Fruit fly (Drosophila melanogaster) whole organism, embryonic: ENCODE data around the gene CG15044.

Experiments
- Bdp1 ChIP-seq: fragments of 200-800 bp; sonication (Bioruptor generic); optimal IDR thresholded peaks from 3 replicates; lab custom pipeline; 2016; ENCODE audit warnings: missing biosample characterization, missing genetic modification characterization
- Blimp-1 ChIP-seq: fragments of 200-800 bp; sonication (Bioruptor generic); optimal IDR thresholded peaks from 3 replicates; lab custom pipeline; 2018; ENCODE audit warnings: missing biosample characterization, missing genetic modification characterization, mild to moderate bottlenecking, moderate library complexity, missing genetic modification reagents
- CG10147 ChIP-seq: fragments of 200-800 bp; sonication (Bioruptor generic); optimal IDR thresholded peaks from 2 replicates; lab custom pipeline; 2019; ENCODE audit warnings: missing biosample characterization, mild to moderate bottlenecking, missing genetic modification characterization, moderate library complexity
- CG10979 ChIP-seq: fragments of 200-800 bp; sonication (Bioruptor generic); optimal IDR thresholded peaks from 2 replicates; lab custom pipeline; 2018; ENCODE audit warnings: missing biosample characterization, mild to moderate bottlenecking, missing genetic modification characterization, moderate library complexity
- CG13296 ChIP-seq: fragments of 200-800 bp; sonication (Bioruptor generic); optimal IDR thresholded peaks from 3 replicates; lab custom pipeline; 2018; ENCODE audit warnings: missing biosample characterization, mild to moderate bottlenecking, missing genetic modification characterization
- CG13894 ChIP-seq: fragments of 200-800 bp; sonication (Bioruptor generic); optimal IDR thresholded peaks from 3 replicates; lab custom pipeline; 2018; ENCODE audit warnings: missing biosample characterization, mild to moderate bottlenecking, missing genetic modification characterization, moderate library complexity
- CG15514 ChIP-seq: fragments of 200-800 bp; sonication (Bioruptor generic); optimal IDR thresholded peaks from 3 replicates; lab custom pipeline; 2017; ENCODE audit warnings: missing biosample characterization, missing genetic modification characterization, mild to moderate bottlenecking, moderate library complexity, missing genetic modification reagents
- CG1603 ChIP-seq: fragments of 200-800 bp; sonication (Bioruptor generic); optimal IDR thresholded peaks from 2 replicates; lab custom pipeline; 2019; ENCODE audit warnings: missing biosample characterization, mild to moderate bottlenecking, missing genetic modification characterization, moderate library complexity
- CG17186 ChIP-seq: fragments of 200-800 bp; sonication (Bioruptor generic); optimal IDR thresholded peaks from 3 replicates; lab custom pipeline; 2017; ENCODE audit warnings: missing biosample characterization, missing genetic modification reagents, missing genetic modification characterization
- CG17361 ChIP-seq: fragments of 200-800 bp; sonication (Bioruptor generic); IDR thresholded peaks from 3 replicates; pipeline ENCODE4 v1.3.6; 2022; ENCODE audit warnings: missing biosample characterization, missing genetic modification characterization
- CG17912 ChIP-seq: fragments of 200-800 bp; sonication (Bioruptor generic); optimal IDR thresholded peaks from 2 replicates; lab custom pipeline; 2018; ENCODE audit warnings: missing biosample characterization, mild to moderate bottlenecking, missing genetic modification characterization
- CG18619 ChIP-seq: fragments of 200-800 bp; sonication (Bioruptor generic); optimal IDR thresholded peaks from 3 replicates; lab custom pipeline; 2017; ENCODE audit warnings: missing biosample characterization, mild to moderate bottlenecking, missing genetic modification characterization
- CG2120 ChIP-seq: fragments of 200-800 bp; sonication (Bioruptor generic); optimal IDR thresholded peaks from 3 replicates; lab custom pipeline; 2016; ENCODE audit warnings: missing biosample characterization, missing genetic modification characterization
- CG3281 ChIP-seq: fragments of 200-800 bp; sonication (Bioruptor generic); optimal IDR thresholded peaks from 3 replicates; lab custom pipeline; 2017; ENCODE audit warnings: missing biosample characterization, mild to moderate bottlenecking, missing genetic modification characterization
- CG4707 ChIP-seq: fragments of 200-800 bp; sonication (Bioruptor generic); optimal IDR thresholded peaks from 2 replicates; lab custom pipeline; 2018; ENCODE audit warnings: missing biosample characterization, mild to moderate bottlenecking, missing genetic modification characterization, moderate library complexity
- CG4820 ChIP-seq: fragments of 200-800 bp; sonication (Bioruptor generic); optimal IDR thresholded peaks from 3 replicates; lab custom pipeline; 2016; ENCODE audit warnings: missing biosample characterization, missing genetic modification characterization
- CG6854 ChIP-seq: fragments of 200-800 bp; sonication (Bioruptor generic); optimal IDR thresholded peaks from 3 replicates; lab custom pipeline; 2017; ENCODE audit warnings: missing biosample characterization, mild to moderate bottlenecking, missing genetic modification characterization
- CG7745 ChIP-seq: fragments of 200-800 bp; sonication (Bioruptor generic); optimal IDR thresholded peaks from 2 replicates; lab custom pipeline; 2018; ENCODE audit warnings: missing biosample characterization, mild to moderate bottlenecking, missing genetic modification characterization, moderate library complexity
- CG8089 ChIP-seq: fragments of 200-800 bp; sonication (Bioruptor generic); optimal IDR thresholded peaks from 3 replicates; lab custom pipeline; 2016; ENCODE audit warnings: missing biosample characterization, missing genetic modification characterization
- CG9727 ChIP-seq: fragments of 200-800 bp; sonication (Bioruptor generic); optimal IDR thresholded peaks from 3 replicates; lab custom pipeline; 2017; ENCODE audit warnings: missing biosample characterization, mild to moderate bottlenecking, missing genetic modification characterization
- CG9817 ChIP-seq: fragments of 200-800 bp; sonication (Bioruptor generic); optimal IDR thresholded peaks from 2 replicates; lab custom pipeline; 2018; ENCODE audit warnings: missing biosample characterization, mild to moderate bottlenecking, missing genetic modification characterization, moderate library complexity
- CoRest ChIP-seq: fragments of 200-800 bp; sonication (Bioruptor generic); optimal IDR thresholded peaks from 3 replicates; lab custom pipeline; 2018; ENCODE audit warnings: missing biosample characterization, mild to moderate bottlenecking, missing genetic modification characterization, moderate library complexity
- H2.0 ChIP-seq: fragments of 200-800 bp; sonication (Bioruptor generic); IDR thresholded peaks from 2 replicates; pipeline ENCODE4 v1.3.6; 2022; ENCODE audit warnings: missing biosample characterization, missing genetic modification characterization
- Hand ChIP-seq: fragments of 200-800 bp; sonication (Bioruptor generic); optimal IDR thresholded peaks from 2 replicates; lab custom pipeline; 2017; ENCODE audit warnings: mild to moderate bottlenecking, missing biosample characterization, missing genetic modification reagents, missing genetic modification characterization
- Hey ChIP-seq: fragments of 200-800 bp; sonication (Bioruptor generic); optimal IDR thresholded peaks from 3 replicates; lab custom pipeline; 2018; ENCODE audit warnings: missing biosample characterization, mild to moderate bottlenecking, missing genetic modification characterization
- Hmr ChIP-seq: fragments of 200-800 bp; sonication (Bioruptor generic); optimal IDR thresholded peaks from 3 replicates; lab custom pipeline; 2017; ENCODE audit warnings: mild to moderate bottlenecking, missing biosample characterization, missing genetic modification reagents, missing genetic modification characterization
- Hsf ChIP-seq: fragments of 200-800 bp; sonication (Bioruptor generic); optimal IDR thresholded peaks from 3 replicates; lab custom pipeline; 2016; ENCODE audit warnings: missing biosample characterization, missing genetic modification characterization
- Lhr ChIP-seq: fragments of 200-800 bp; sonication (Bioruptor generic); optimal IDR thresholded peaks from 3 replicates; lab custom pipeline; 2017; ENCODE audit warnings: mild to moderate bottlenecking, missing biosample characterization, missing genetic modification reagents, missing genetic modification characterization
- Mrtf ChIP-seq: fragments of 200-800 bp; sonication (Bioruptor generic); IDR thresholded peaks from 3 replicates; pipeline ENCODE4 v1.3.6; 2022; ENCODE audit warnings: missing biosample characterization, missing genetic modification characterization
- Nf-YB ChIP-seq: fragments of 200-800 bp; sonication (Bioruptor generic); optimal IDR thresholded peaks from 3 replicates; lab custom pipeline; 2019; ENCODE audit warnings: missing biosample characterization, mild to moderate bottlenecking, missing genetic modification characterization, moderate library complexity
- Sry-β ChIP-seq: fragments of 200-800 bp; sonication (Bioruptor generic); optimal IDR thresholded peaks from 2 replicates; lab custom pipeline; 2018; ENCODE audit warnings: missing biosample characterization, mild to moderate bottlenecking, missing genetic modification characterization, moderate library complexity
- Tbp ChIP-seq: fragments of >200 bp; optimal IDR thresholded peaks from 2 replicates; lab custom pipeline; 2018; ENCODE audit warnings: missing biosample characterization, missing genetic modification characterization
- Usf ChIP-seq: fragments of 200-800 bp; sonication (Bioruptor generic); optimal IDR thresholded peaks from 2 replicates; lab custom pipeline; 2017; ENCODE audit warnings: missing genotype, missing biosample characterization, missing genetic modification characterization
- dysf ChIP-seq: fragments of 200-800 bp; sonication (Bioruptor generic); IDR thresholded peaks from 3 replicates; pipeline ENCODE4 v1.3.6; 2022; ENCODE audit warnings: missing biosample characterization, missing genetic modification characterization
- eve ChIP-seq, 2 experiments: fragments of >200 bp; optimal IDR thresholded peaks; 2 replicates each; lab custom pipeline; 2017; ENCODE audit warnings: missing biosample characterization in 2 of 2, missing genetic modification characterization in 2 of 2
- fd96Cb ChIP-seq: fragments of 200-800 bp; sonication (Bioruptor generic); optimal IDR thresholded peaks from 2 replicates; lab custom pipeline; 2018; ENCODE audit warnings: missing biosample characterization, mild to moderate bottlenecking, missing genetic modification characterization, moderate library complexity
- gfzf ChIP-seq: fragments of 200-800 bp; sonication (Bioruptor generic); optimal IDR thresholded peaks from 2 replicates; lab custom pipeline; 2016; ENCODE audit warnings: missing biosample characterization, mild to moderate bottlenecking, missing genetic modification characterization, moderate library complexity
- grn ChIP-seq: fragments of 200-800 bp; sonication (Bioruptor generic); optimal IDR thresholded peaks from 3 replicates; lab custom pipeline; 2017; ENCODE audit warnings: missing biosample characterization, missing genetic modification characterization
- kay ChIP-seq: fragments of 200-800 bp; sonication (Bioruptor generic); optimal IDR thresholded peaks from 2 replicates; lab custom pipeline; 2016; ENCODE audit warnings: missing biosample characterization, missing genetic modification characterization
- lab ChIP-seq: fragments of 200-800 bp; sonication (Bioruptor generic); optimal IDR thresholded peaks from 3 replicates; lab custom pipeline; 2017; ENCODE audit warnings: missing biosample characterization, missing genetic modification characterization, mild to moderate bottlenecking, moderate library complexity, missing genetic modification reagents
- nmo ChIP-seq: fragments of 200-800 bp; sonication (Bioruptor generic); optimal IDR thresholded peaks from 2 replicates; lab custom pipeline; 2018; ENCODE audit warnings: missing biosample characterization, mild to moderate bottlenecking, missing genetic modification characterization, moderate library complexity
- pan ChIP-seq, 4 experiments: fragments of >200 bp in 3 of 4; fragments of 200-800 bp in 1 of 4; sonication (Bioruptor generic) in 1 of 4; optimal IDR thresholded peaks in 3 of 4; IDR thresholded peaks in 1 of 4; 2 replicates each; pipeline versions ENCODE4 v1.3.6 to Lab custom; 2017 to 2022; ENCODE audit warnings: missing biosample characterization in 2 of 4, missing genetic modification characterization in 2 of 4, mixed read lengths in 1 of 4
- seq ChIP-seq: fragments of 200-800 bp; sonication (Bioruptor generic); IDR thresholded peaks from 2 replicates; pipeline ENCODE4 v1.3.6; 2022; ENCODE audit warnings: missing biosample characterization, missing genetic modification characterization
- vvl ChIP-seq: fragments of 200-800 bp; sonication (Bioruptor generic); IDR thresholded peaks from 2 replicates; pipeline ENCODE4 v1.3.6; 2022; ENCODE audit warnings: missing biosample characterization, missing genetic modification characterization
- zfh1 ChIP-seq: fragments of 200-800 bp; sonication (Bioruptor generic); IDR thresholded peaks from 3 replicates; pipeline ENCODE4 v1.3.6; 2022; ENCODE audit warnings: missing biosample characterization, missing genetic modification characterization
- zfh2 ChIP-seq: fragments of 200-800 bp; sonication (Bioruptor generic); optimal IDR thresholded peaks from 2 replicates; lab custom pipeline; 2016; ENCODE audit warnings: missing biosample characterization, missing genetic modification characterization

The CG15044 gene

DNA sequence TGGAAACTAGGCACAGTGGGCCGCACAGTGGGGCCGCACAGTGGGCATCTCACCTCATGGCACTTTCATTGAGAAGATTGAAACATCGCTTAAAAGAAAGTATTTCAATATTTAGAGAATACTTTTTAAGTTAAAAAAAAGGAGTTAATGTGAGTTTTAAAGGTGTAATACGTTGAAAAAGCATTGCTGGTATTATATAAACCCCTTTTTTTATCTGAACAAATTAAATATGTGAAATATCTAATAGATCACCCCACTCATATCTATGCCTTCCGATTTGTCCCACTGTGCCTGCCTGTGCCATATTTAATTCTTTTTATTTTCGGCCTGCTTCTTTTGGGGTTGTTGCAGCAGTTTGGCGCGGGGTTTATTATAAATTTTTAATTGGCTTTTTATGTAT is 41.5 kb upstream of the CG15044 start (continued):
- TF ChIP-seq kay (GFP tag; lab: Kevin White, UChicago) (peak; percentile 29), fd96Cb (peak; percentile 33), Hey (no peak), CG10979 (peak; percentile 39), zfh1 (GFP tag; lab: Robert Waterston, UW) (peak; percentile 17; the same call in 1 of the 3 replicates), eve (GFP tag; optimal IDR thresholded peaks at IDR 0.05; lab: Kevin White, UChicago) (no peak), H2.0 (GFP tag; lab: Robert Waterston, UW) (no peak), Hmr (GFP tag; lab: Kevin White, UChicago) (peak; percentile 12), Hsf (GFP tag; lab: Kevin White, UChicago) (peak; percentile 3), CG6854 (GFP tag; lab: Kevin White, UChicago) (no peak), CG3281 (GFP tag; lab: Kevin White, UChicago) (no peak), CG10147 (GFP tag; lab: Kevin White, UChicago) (no peak), Usf (GFP tag; lab: Kevin White, UChicago) (no peak), Mrtf (GFP tag; lab: Robert Waterston, UW) (no peak), Sry-β (no peak), dysf (GFP tag; lab: Robert Waterston, UW) (0 out of 3 replicates have a peak, but pooled peaks have one; percentile 34), CG13894 (tag; lab: Kevin White, UChicago) (no peak), Blimp-1 (GFP tag; lab: Kevin White, UChicago) (peak; percentile 31), CG9727 (GFP tag; lab: Kevin White, UChicago) (peak; percentile 5), CG8089 (GFP tag; lab: Kevin White, UChicago) (no peak), Lhr (peak; percentile 11), Tbp (GFP tag; lab: Kevin White, UChicago) (no peak), CG17361 (GFP tag; lab: Robert Waterston, UW) (peak; percentile 42; the same call in 1 of the 3 replicates), CG17912 (GFP tag; lab: Kevin White, UChicago) (no peak), seq (GFP tag; lab: Robert Waterston, UW) (no peak), CG15514 (no peak), CG4820 (GFP tag; lab: Kevin White, UChicago) (peak; percentile 11), vvl (0 out of 2 replicates have a peak, but pooled peaks have one; percentile 27), pan (optimal IDR thresholded peaks at IDR 0.05; lab: Kevin White, UChicago) (no peak), pan (GFP tag; optimal IDR thresholded peaks at IDR 0.05 in 1 of 2, IDR thresholded peaks at IDR 0.05 in 1 of 2) (peak in 1 of 2 experiments; percentile 24), CG18619 (GFP tag; lab: Kevin White, UChicago) (peak; percentile 7), CG2120 (GFP tag; lab: Kevin White, UChicago) (peak; percentile 1), Nf-YB (no peak), CoRest (peak; percentile 46)

DNA sequence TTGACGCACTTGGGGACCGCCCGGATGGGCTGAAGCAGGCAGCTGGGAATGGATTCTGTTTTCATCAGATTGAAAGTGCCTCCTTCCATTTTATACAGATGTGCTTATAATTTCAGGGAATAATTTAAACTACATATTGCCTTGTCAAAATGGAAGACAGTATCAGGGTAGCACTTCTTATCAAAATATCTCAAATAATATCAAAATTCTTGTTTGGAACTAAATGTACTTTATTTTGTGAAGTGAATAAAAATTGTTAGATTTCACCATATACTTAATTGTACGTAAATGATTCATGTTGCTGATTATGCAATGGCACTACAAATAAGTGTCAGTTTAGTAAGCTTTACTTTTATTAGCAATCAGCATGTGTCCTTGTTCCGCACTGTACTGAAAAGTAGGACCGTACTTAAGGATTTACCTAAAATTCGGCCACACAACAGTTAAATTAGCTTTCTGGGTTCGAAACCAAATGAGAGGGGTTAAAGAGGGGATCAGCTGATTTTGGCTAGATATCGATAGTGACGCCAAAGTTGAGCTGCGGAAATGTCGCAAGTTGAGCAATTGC is 36.4 kb upstream of the CG15044 start, which contains the start of the genes CG15042 and CG15047:
TSS of gene CG15042 (minus strand) at position 101 of the 568 bp plus-strand sequence.
TSS of gene CG15047 (plus strand) at position 518 of the 568 bp plus-strand sequence.
- TF ChIP-seq gfzf (GFP tag; lab: Kevin White, UChicago): peak; percentile 7
- no peak for TF ChIP-seq CG13296 (GFP tag; lab: Kevin White, UChicago)
- TF ChIP-seq, all 482 proteins: peak for 1

DNA sequence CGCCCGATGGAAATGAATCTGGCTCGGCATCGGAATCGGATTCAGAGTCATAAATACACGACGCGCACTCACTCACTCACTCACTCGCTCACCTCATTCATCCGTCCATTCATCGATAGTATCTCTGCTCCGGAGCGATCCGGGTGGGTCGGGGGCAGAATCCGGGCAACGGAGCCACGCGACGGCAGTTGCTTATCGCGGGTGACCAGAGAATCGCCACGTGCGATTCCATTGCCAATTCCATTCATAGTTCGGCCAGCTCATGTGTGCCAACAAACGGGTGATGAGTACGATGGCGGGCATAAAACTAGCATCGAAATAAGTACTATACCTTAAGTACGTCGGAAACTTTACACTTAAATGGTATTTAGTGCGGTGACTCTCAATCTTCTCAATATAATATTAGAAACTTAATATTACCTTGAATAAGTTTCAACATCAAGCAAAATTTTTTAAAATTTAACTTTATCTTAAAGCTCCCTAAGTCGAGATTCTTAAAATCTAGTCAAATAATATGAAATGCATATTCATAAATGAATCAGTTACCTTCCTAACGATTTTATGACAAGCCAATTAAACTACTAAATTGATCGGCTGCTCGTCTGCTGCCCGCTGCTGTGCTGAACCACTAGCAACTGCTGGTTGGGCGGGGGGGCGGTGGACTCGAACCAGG is 32.9 kb upstream of the CG15044 start:
- TF ChIP-seq CG7745 (tag; lab: Kevin White, UChicago) (no peak), zfh2 (GFP tag; lab: Kevin White, UChicago) (no peak), lab (peak; percentile 45), fd96Cb (peak; percentile 53), CG4707 (GFP tag; lab: Kevin White, UChicago) (no peak), CG9817 (tag; lab: Kevin White, UChicago) (no peak), CG17186 (no peak), CG1603 (tag; lab: Kevin White, UChicago) (peak; percentile 3), nmo (GFP tag; lab: Kevin White, UChicago) (peak; percentile 59), Bdp1 (GFP tag; lab: Kevin White, UChicago) (no peak), Hand (GFP tag; lab: Kevin White, UChicago) (no peak), grn (GFP tag; lab: Kevin White, UChicago) (no peak)
